Fruit fly (Drosophila melanogaster) whole organism, pupa: ENCODE results near the gene Alg2.

Experiments
- CG12605 ChIP-seq: fragments of 200-800 bp; sonication (Bioruptor generic); IDR thresholded peaks from 2 replicates; pipeline ENCODE4 v1.3.6; 2022; ENCODE audit warnings: missing biosample characterization, missing genetic modification characterization
- CG13204 ChIP-seq: fragments of 200-800 bp; sonication (Bioruptor generic); optimal IDR thresholded peaks from 2 replicates; lab custom pipeline; 2018; ENCODE audit warnings: missing biosample characterization, mild to moderate bottlenecking, missing genetic modification characterization, moderate library complexity
- CG14655 ChIP-seq: fragments of 200-800 bp; sonication (Bioruptor generic); optimal IDR thresholded peaks from 3 replicates; lab custom pipeline; 2017; ENCODE audit warnings: mild to moderate bottlenecking, missing biosample characterization, missing genetic modification reagents, missing genetic modification characterization
- CG15710 ChIP-seq: fragments of 200-800 bp; sonication (Bioruptor generic); optimal IDR thresholded peaks from 2 replicates; lab custom pipeline; 2018; ENCODE audit warnings: missing biosample characterization, mild to moderate bottlenecking, missing genetic modification characterization, moderate library complexity
- CG17806 ChIP-seq: fragments of 200-800 bp; sonication (Bioruptor generic); optimal IDR thresholded peaks from 2 replicates; lab custom pipeline; 2018; ENCODE audit warnings: missing biosample characterization, mild to moderate bottlenecking, missing genetic modification characterization, moderate library complexity
- CG32121 ChIP-seq: fragments of 200-800 bp; sonication (Bioruptor generic); IDR thresholded peaks from 2 replicates; pipeline ENCODE4 v1.3.6; 2022; ENCODE audit warnings: missing biosample characterization, missing genetic modification characterization
- CG34367 ChIP-seq: fragments of 200-800 bp; sonication (Bioruptor generic); optimal IDR thresholded peaks from 2 replicates; lab custom pipeline; 2018; ENCODE audit warnings: missing biosample characterization, mild to moderate bottlenecking, missing genetic modification characterization
- CG4496 ChIP-seq: fragments of 200-800 bp; sonication (Bioruptor generic); IDR thresholded peaks from 3 replicates; pipeline ENCODE4 v1.3.6; 2022; ENCODE audit warnings: missing biosample characterization, missing genetic modification characterization
- CG8159 ChIP-seq: fragments of 200-800 bp; sonication (Bioruptor generic); optimal IDR thresholded peaks from 3 replicates; lab custom pipeline; 2018; ENCODE audit warnings: missing biosample characterization, mild to moderate bottlenecking, missing genetic modification characterization, moderate library complexity
- CG8301 ChIP-seq: fragments of 200-800 bp; sonication (Bioruptor generic); optimal IDR thresholded peaks from 2 replicates; lab custom pipeline; 2018; ENCODE audit warnings: missing biosample characterization, mild to moderate bottlenecking, missing genetic modification characterization
- CG9948 ChIP-seq: fragments of 200-800 bp; sonication (Bioruptor generic); optimal IDR thresholded peaks from 2 replicates; lab custom pipeline; 2018; ENCODE audit warnings: missing biosample characterization, mild to moderate bottlenecking, missing genetic modification characterization, moderate library complexity
- D1 ChIP-seq: fragments of 200-800 bp; sonication (Bioruptor generic); optimal IDR thresholded peaks from 2 replicates; lab custom pipeline; 2018; ENCODE audit warnings: missing biosample characterization, mild to moderate bottlenecking, missing genetic modification characterization, moderate library complexity
- EcR ChIP-seq: fragments of 200-800 bp; sonication (Bioruptor generic); optimal IDR thresholded peaks from 3 replicates; lab custom pipeline; 2019; ENCODE audit warnings: missing biosample characterization, missing genetic modification characterization, mild to moderate bottlenecking, moderate library complexity, missing genetic modification reagents
- Ets98B ChIP-seq: fragments of 200-800 bp; sonication (Bioruptor generic); IDR thresholded peaks from 2 replicates; pipeline ENCODE4 v1.3.6; 2022; ENCODE audit warnings: missing biosample characterization, missing genetic modification characterization
- Pif1A ChIP-seq: fragments of 200-800 bp; sonication (Bioruptor generic); optimal IDR thresholded peaks from 3 replicates; lab custom pipeline; 2016; ENCODE audit warnings: missing biosample characterization, missing genetic modification characterization
- Pif1B ChIP-seq: fragments of 200-800 bp; sonication (Bioruptor generic); optimal IDR thresholded peaks from 3 replicates; lab custom pipeline; 2016; ENCODE audit warnings: missing biosample characterization, missing genetic modification characterization
- Snoo ChIP-seq: fragments of 200-800 bp; sonication (Bioruptor generic); optimal IDR thresholded peaks from 3 replicates; lab custom pipeline; 2017; ENCODE audit warnings: missing biosample characterization, mild to moderate bottlenecking, missing genetic modification characterization, inconsistent platforms
- gl ChIP-seq: fragments of 200-800 bp; sonication (Bioruptor generic); optimal IDR thresholded peaks from 2 replicates; lab custom pipeline; 2018; ENCODE audit warnings: missing biosample characterization, mild to moderate bottlenecking, missing genetic modification characterization
- rn ChIP-seq: fragments of 200-800 bp; sonication (Bioruptor generic); IDR thresholded peaks from 2 replicates; pipeline ENCODE4 v1.3.6; 2022; ENCODE audit warnings: missing biosample characterization, missing genetic modification characterization

Gene Alg2

DNA sequence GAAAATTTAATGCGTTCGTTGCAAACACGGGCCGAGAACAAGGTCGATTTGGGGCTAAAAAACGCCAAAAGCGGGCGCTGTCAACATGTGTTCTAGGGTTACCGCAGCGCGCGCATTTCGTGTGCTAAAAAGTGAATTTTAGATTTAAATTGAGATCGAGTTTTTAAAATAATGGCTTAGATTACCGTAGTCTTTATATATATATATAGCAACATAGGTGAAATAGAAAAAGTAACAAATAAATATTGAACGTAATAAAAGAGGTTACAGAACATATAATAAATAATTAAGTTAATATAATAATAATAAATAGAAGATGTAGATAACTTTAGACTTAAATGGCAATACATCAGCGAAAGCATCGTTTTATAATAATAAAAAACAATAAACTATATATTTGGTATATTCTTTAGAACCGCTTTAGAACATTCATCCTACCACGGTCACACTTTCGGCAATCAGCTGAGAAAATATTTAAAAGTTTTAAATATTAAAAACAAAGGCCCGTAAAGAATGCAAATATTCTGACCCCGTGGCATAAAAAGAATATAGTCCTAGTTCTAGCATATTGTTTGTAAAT, at the start of gene Alg2, which contains the start of gene CG11537:
Gene Alg2, plus strand, starts transcription at position 426 of the 580 bp plus-strand sequence.
Gene CG11537, minus strand, starts transcription at position 75 of the 580 bp plus-strand sequence.
- TF ChIP-seq CG32121 (GFP tag; lab: Robert Waterston, UW), result no peak
- TF ChIP-seq Snoo (tag; lab: Kevin White, UChicago), result no peak
- no peak for TF ChIP-seq CG8159
- TF ChIP-seq Ets98B (GFP tag; lab: Robert Waterston, UW), result peak; percentile 25; the same call in 1 of the 2 replicates
- peak; percentile 50 for TF ChIP-seq CG15710
- peak; percentile 32; the same call in 1 of the 3 replicates for TF ChIP-seq CG4496 (GFP tag; lab: Robert Waterston, UW)
- no peak for TF ChIP-seq CG12605
- no peak for TF ChIP-seq CG8301 (tag; lab: Kevin White, UChicago)
- no peak for TF ChIP-seq CG13204 (GFP tag; lab: Kevin White, UChicago)

- TF ChIP-seq CG34367 (no peak), Snoo (tag; lab: Kevin White, UChicago) (no peak), CG12605 (peak; percentile 20), Ets98B (GFP tag; lab: Robert Waterston, UW) (peak; percentile 10; the same call in 1 of the 2 replicates)
These were observed 48.0 kb upstream of the Alg2 start for dm6 chr3L:3095590-3095989.

dm6 chr3L:3096073-3096725, 47.4 kb upstream of the Alg2 start:
- TF ChIP-seq CG4496 (GFP tag; lab: Robert Waterston, UW) (0 out of 3 replicates have a peak, but pooled peaks have one; percentile 49), Pif1B (peak; percentile 20), CG32121 (GFP tag; lab: Robert Waterston, UW) (peak; percentile 26; the same call in 1 of the 2 replicates), Snoo (tag; lab: Kevin White, UChicago) (no peak), rn (GFP tag; lab: Robert Waterston, UW) (no peak), CG15710 (peak; percentile 43), Ets98B (GFP tag; lab: Robert Waterston, UW) (no peak), Pif1A (GFP tag; lab: Kevin White, UChicago) (no peak), CG12605 (0 out of 2 replicates have a peak, but pooled peaks have one; percentile 9), CG13204 (GFP tag; lab: Kevin White, UChicago) (no peak), CG9948 (tag; lab: Kevin White, UChicago) (no peak), CG8301 (tag; lab: Kevin White, UChicago) (peak; percentile 55), CG8159 (peak; percentile 49), D1 (tag; lab: Kevin White, UChicago) (no peak)

DNA sequence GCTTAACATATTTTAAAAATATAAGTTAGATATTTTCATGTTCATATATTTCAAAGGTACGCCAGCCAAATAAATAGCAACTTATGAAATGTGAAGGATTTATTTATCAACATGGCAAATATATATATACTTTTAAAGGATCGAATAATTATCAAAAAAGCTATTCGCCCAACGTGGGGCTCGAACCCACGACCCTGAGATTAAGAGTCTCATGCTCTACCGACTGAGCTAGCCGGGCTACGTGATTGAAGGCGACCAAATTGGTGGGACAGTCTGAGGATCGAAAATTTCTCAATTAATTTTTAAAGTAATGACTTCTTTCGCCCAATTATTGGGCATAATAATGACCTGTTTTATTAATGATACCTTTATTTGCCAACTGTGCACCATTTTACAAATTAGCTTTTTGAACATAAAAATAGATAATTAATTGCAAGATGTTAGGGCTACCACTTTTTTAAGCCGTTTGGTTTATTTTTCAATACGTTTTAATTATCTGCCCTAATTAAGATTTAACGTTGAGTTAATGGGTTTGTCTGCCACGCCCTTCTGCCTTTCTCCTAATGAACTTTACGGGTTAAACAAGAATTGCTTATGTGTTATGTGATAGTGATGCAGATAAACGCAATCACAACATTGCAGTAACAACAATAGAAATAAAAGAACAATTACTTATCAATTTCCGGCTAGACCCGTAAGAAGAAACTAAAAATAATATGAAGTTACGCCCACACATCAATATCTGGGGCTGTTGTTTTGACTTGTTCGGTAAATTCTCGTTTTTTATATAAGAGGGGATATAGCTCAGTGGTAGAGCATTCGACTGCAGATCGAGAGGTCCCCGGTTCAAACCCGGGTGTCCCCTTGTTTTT, 46.6 kb upstream of the Alg2 start:
- TF ChIP-seq gl (tag; lab: Kevin White, UChicago) (no peak), CG8301 (tag; lab: Kevin White, UChicago) (no peak), CG14655 (no peak), CG17806 (tag; lab: Kevin White, UChicago) (no peak), Pif1A (GFP tag; lab: Kevin White, UChicago) (no peak), CG32121 (GFP tag; lab: Robert Waterston, UW) (no peak), EcR (GFP tag; lab: Kevin White, UChicago) (no peak)

dm6 chr3L:3097598-3097880, 46.1 kb upstream of the Alg2 start:
- TF ChIP-seq CG17806 (tag; lab: Kevin White, UChicago) (no peak), CG32121 (GFP tag; lab: Robert Waterston, UW) (0 out of 2 replicates have a peak, but pooled peaks have one; percentile 20), EcR (GFP tag; lab: Kevin White, UChicago) (no peak)

- TF ChIP-seq Snoo (tag; lab: Kevin White, UChicago) (peak; percentile 40), D1 (tag; lab: Kevin White, UChicago) (no peak), CG8159 (no peak), CG13204 (GFP tag; lab: Kevin White, UChicago) (no peak), CG14655 (peak; percentile 9), Pif1A (GFP tag; lab: Kevin White, UChicago) (no peak), CG32121 (GFP tag; lab: Robert Waterston, UW) (no peak), CG8301 (tag; lab: Kevin White, UChicago) (peak; percentile 38)
- TF ChIP-seq, all 21 proteins: peak for 3
These were observed 44.7 kb upstream of the Alg2 start for dm6 chr3L:3098778-3099429.
